Fruit fly (Drosophila melanogaster) whole organism, embryonic: Measurements from ENCODE around the gene SPR.
A peak's percentile ranks its signal among the peaks of the same experiment; 100 is the strongest.

ENCODE experiments used
- BEAF-32 ChIP-seq: fragments of 200-800 bp; sonication (Bioruptor generic); optimal IDR thresholded peaks from 3 replicates; lab custom pipeline; 2017; ENCODE audit warnings: missing biosample characterization, missing genetic modification characterization, mild to moderate bottlenecking, moderate library complexity, missing genetic modification reagents
- BtbVII ChIP-seq: fragments of 200-800 bp; sonication (Bioruptor generic); optimal IDR thresholded peaks from 3 replicates; lab custom pipeline; 2017; ENCODE audit warnings: missing biosample characterization, mild to moderate bottlenecking, missing genetic modification characterization
- Bteb2 ChIP-seq: fragments of 200-800 bp; sonication (Bioruptor generic); optimal IDR thresholded peaks from 2 replicates; lab custom pipeline; 2016; ENCODE audit warnings: missing biosample characterization, missing genetic modification characterization
- CG10462 ChIP-seq: fragments of 200-800 bp; sonication (Bioruptor generic); optimal IDR thresholded peaks from 2 replicates; lab custom pipeline; 2016; ENCODE audit warnings: missing biosample characterization, missing genetic modification characterization
- CG11085 ChIP-seq: fragments of 200-800 bp; sonication (Bioruptor generic); IDR thresholded peaks from 2 replicates; pipeline ENCODE4 v1.3.6; 2022; ENCODE audit warnings: missing biosample characterization, missing genetic modification characterization
- CG12391 ChIP-seq: fragments of 200-800 bp; sonication (Bioruptor generic); optimal IDR thresholded peaks from 3 replicates; lab custom pipeline; 2018; ENCODE audit warnings: missing biosample characterization, mild to moderate bottlenecking, missing genetic modification characterization, moderate library complexity
- CG12769 ChIP-seq: fragments of 200-800 bp; sonication (Bioruptor generic); optimal IDR thresholded peaks from 2 replicates; lab custom pipeline; 2019; ENCODE audit warnings: missing biosample characterization, mild to moderate bottlenecking, missing genetic modification characterization, moderate library complexity
- CG13287 ChIP-seq: fragments of 200-800 bp; sonication (Bioruptor generic); IDR thresholded peaks from 2 replicates; pipeline ENCODE4 v1.3.6; 2022; ENCODE audit warnings: missing biosample characterization, missing genetic modification characterization; ENCODE audit not compliant: partially characterized antibody
- CG13424 ChIP-seq: fragments of 200-800 bp; sonication (Bioruptor generic); optimal IDR thresholded peaks from 2 replicates; lab custom pipeline; 2019; ENCODE audit warnings: missing biosample characterization, mild to moderate bottlenecking, missing genetic modification characterization, moderate library complexity
- CG13894 ChIP-seq: fragments of 200-800 bp; sonication (Bioruptor generic); optimal IDR thresholded peaks from 3 replicates; lab custom pipeline; 2018; ENCODE audit warnings: missing biosample characterization, mild to moderate bottlenecking, missing genetic modification characterization, moderate library complexity
- CG14860 ChIP-seq: fragments of 200-800 bp; sonication (Bioruptor generic); IDR thresholded peaks from 3 replicates; pipeline ENCODE4 v1.3.6; 2022; ENCODE audit warnings: missing biosample characterization, missing genetic modification characterization; ENCODE audit not compliant: partially characterized antibody
- CG1603 ChIP-seq: fragments of 200-800 bp; sonication (Bioruptor generic); optimal IDR thresholded peaks from 2 replicates; lab custom pipeline; 2019; ENCODE audit warnings: missing biosample characterization, mild to moderate bottlenecking, missing genetic modification characterization, moderate library complexity
- CG16815 ChIP-seq: fragments of 200-800 bp; sonication (Bioruptor generic); optimal IDR thresholded peaks from 3 replicates; lab custom pipeline; 2017; ENCODE audit warnings: missing biosample characterization, mild to moderate bottlenecking, missing genetic modification characterization
- CG17829 ChIP-seq: fragments of 200-800 bp; optimal IDR thresholded peaks from 2 replicates; lab custom pipeline; 2019; ENCODE audit warnings: missing biosample characterization, mild to moderate bottlenecking, missing genetic modification characterization, moderate library complexity
- CG2199 ChIP-seq: fragments of 200-800 bp; sonication (Bioruptor generic); IDR thresholded peaks from 3 replicates; pipeline ENCODE4 v1.3.6; 2022; ENCODE audit warnings: missing biosample characterization, missing genetic modification characterization
- CG30403 ChIP-seq: fragments of 200-800 bp; sonication (Bioruptor generic); optimal IDR thresholded peaks from 3 replicates; lab custom pipeline; 2016; ENCODE audit warnings: missing biosample characterization, missing genetic modification characterization
- CG31388 ChIP-seq: fragments of 200-800 bp; sonication (Bioruptor generic); optimal IDR thresholded peaks from 2 replicates; lab custom pipeline; 2016; ENCODE audit warnings: missing biosample characterization, missing genetic modification characterization
- CG3407 ChIP-seq: fragments of 200-800 bp; sonication (Bioruptor generic); optimal IDR thresholded peaks from 2 replicates; lab custom pipeline; 2018; ENCODE audit warnings: missing biosample characterization, mild to moderate bottlenecking, missing genetic modification characterization
- CG4707 ChIP-seq: fragments of 200-800 bp; sonication (Bioruptor generic); optimal IDR thresholded peaks from 2 replicates; lab custom pipeline; 2018; ENCODE audit warnings: missing biosample characterization, mild to moderate bottlenecking, missing genetic modification characterization, moderate library complexity
- CG5180 ChIP-seq: fragments of 200-800 bp; sonication (Bioruptor generic); optimal IDR thresholded peaks from 3 replicates; lab custom pipeline; 2017; ENCODE audit warnings: missing biosample characterization, missing genetic modification characterization, mild to moderate bottlenecking, moderate library complexity, missing genetic modification reagents
- CG6765 ChIP-seq: fragments of 200-800 bp; sonication (Bioruptor generic); optimal IDR thresholded peaks from 3 replicates; lab custom pipeline; 2017; ENCODE audit warnings: missing biosample characterization, mild to moderate bottlenecking, missing genetic modification characterization
- CG7271 ChIP-seq: fragments of 200-800 bp; sonication (Bioruptor generic); optimal IDR thresholded peaks from 2 replicates; lab custom pipeline; 2018; ENCODE audit warnings: missing biosample characterization, mild to moderate bottlenecking, missing genetic modification characterization, moderate library complexity
- CG7556 ChIP-seq: fragments of 200-800 bp; sonication (Bioruptor generic); optimal IDR thresholded peaks from 2 replicates; lab custom pipeline; 2017; ENCODE audit warnings: missing biosample characterization, mild to moderate bottlenecking, missing genetic modification characterization
- CG9609 ChIP-seq: fragments of 200-800 bp; sonication (Bioruptor generic); optimal IDR thresholded peaks from 3 replicates; lab custom pipeline; 2016; ENCODE audit warnings: missing biosample characterization, missing genetic modification characterization
- HLH3B ChIP-seq: fragments of 200-800 bp; sonication (Bioruptor generic); IDR thresholded peaks from 2 replicates; pipeline ENCODE4 v1.3.6; 2022; ENCODE audit warnings: missing biosample characterization, missing genetic modification characterization
- HLH54F ChIP-seq: fragments of 200-800 bp; sonication (Bioruptor generic); optimal IDR thresholded peaks from 3 replicates; lab custom pipeline; 2016; ENCODE audit warnings: missing biosample characterization, missing genetic modification characterization
- Hmr ChIP-seq: fragments of 200-800 bp; sonication (Bioruptor generic); optimal IDR thresholded peaks from 3 replicates; lab custom pipeline; 2017; ENCODE audit warnings: mild to moderate bottlenecking, missing biosample characterization, missing genetic modification reagents, missing genetic modification characterization
- Lim3 ChIP-seq: fragments of 200-800 bp; sonication (Bioruptor generic); IDR thresholded peaks from 2 replicates; pipeline ENCODE4 v1.3.6; 2022; ENCODE audit warnings: missing biosample characterization, missing genetic modification characterization
- Max ChIP-seq: fragments of 200-800 bp; sonication (Bioruptor generic); optimal IDR thresholded peaks from 2 replicates; lab custom pipeline; 2016; ENCODE audit warnings: missing biosample characterization, mild to moderate bottlenecking, missing genetic modification characterization
- NfI ChIP-seq: fragments of 200-800 bp; sonication (Bioruptor generic); optimal IDR thresholded peaks from 3 replicates; lab custom pipeline; 2018; ENCODE audit warnings: missing biosample characterization, mild to moderate bottlenecking, missing genetic modification characterization, moderate library complexity
- Rx ChIP-seq: fragments of 200-800 bp; sonication (Bioruptor generic); IDR thresholded peaks from 2 replicates; pipeline ENCODE4 v1.3.6; 2022; ENCODE audit warnings: missing biosample characterization, missing genetic modification characterization
- Vsx1 ChIP-seq: fragments of 200-800 bp; sonication (Bioruptor generic); optimal IDR thresholded peaks from 2 replicates; lab custom pipeline; 2017; ENCODE audit warnings: missing biosample characterization, mild to moderate bottlenecking, missing genetic modification characterization, missing genetic modification reagents
- aop ChIP-seq: fragments of 200-800 bp; sonication (Bioruptor generic); IDR thresholded peaks from 2 replicates; pipeline ENCODE4 v1.3.6; 2022; ENCODE audit warnings: missing biosample characterization, missing genetic modification characterization
- ato ChIP-seq: fragments of 200-800 bp; sonication (Bioruptor generic); IDR thresholded peaks from 2 replicates; pipeline ENCODE4 v1.3.6; 2022; ENCODE audit warnings: missing biosample characterization, missing genetic modification characterization; ENCODE audit not compliant: partially characterized antibody
- bsh ChIP-seq, 2 experiments: fragments of 200-800 bp; sonication (Bioruptor generic); optimal IDR thresholded peaks; 2 replicates each; lab custom pipeline; 2017 to 2018; ENCODE audit warnings: mild to moderate bottlenecking in 2 of 2, missing biosample characterization in 2 of 2, missing genetic modification characterization in 2 of 2, moderate library complexity in 1 of 2
- ci ChIP-seq: fragments of 200-800 bp; sonication (Bioruptor generic); IDR thresholded peaks from 3 replicates; pipeline ENCODE4 v1.3.6; 2022; ENCODE audit warnings: missing biosample characterization, missing genetic modification characterization
- danr ChIP-seq: fragments of 200-800 bp; sonication (Bioruptor generic); IDR thresholded peaks from 2 replicates; pipeline ENCODE4 v1.3.6; 2022; ENCODE audit warnings: missing biosample characterization, missing genetic modification characterization
- eyg ChIP-seq: fragments of 200-800 bp; sonication (Bioruptor generic); optimal IDR thresholded peaks from 3 replicates; lab custom pipeline; 2016; ENCODE audit warnings: missing biosample characterization, missing genetic modification characterization
- hkb ChIP-seq, 2 experiments: fragments of 200-800 bp in 1 of 2; fragments of >200 bp in 1 of 2; sonication (Bioruptor generic) in 1 of 2; IDR thresholded peaks in 1 of 2; optimal IDR thresholded peaks in 1 of 2; 2 replicates each; pipeline versions ENCODE4 v1.3.6 to Lab custom; 2017 to 2022; ENCODE audit warnings: missing biosample characterization in 1 of 2, missing genetic modification characterization in 1 of 2
- lab ChIP-seq: fragments of 200-800 bp; sonication (Bioruptor generic); optimal IDR thresholded peaks from 3 replicates; lab custom pipeline; 2017; ENCODE audit warnings: missing biosample characterization, missing genetic modification characterization, mild to moderate bottlenecking, moderate library complexity, missing genetic modification reagents
- lmd ChIP-seq: fragments of 200-800 bp; sonication (Bioruptor generic); IDR thresholded peaks from 2 replicates; pipeline ENCODE4 v1.3.6; 2022; ENCODE audit warnings: missing biosample characterization, missing genetic modification characterization
- lola ChIP-seq, 3 experiments: fragments of >200 bp in 2 of 3; fragments of 200-800 bp in 1 of 3; sonication (Bioruptor generic) in 1 of 3; optimal IDR thresholded peaks; 2 replicates each; lab custom pipeline; 2017 to 2019; ENCODE audit warnings: missing biosample characterization in 3 of 3, missing genetic modification characterization in 3 of 3, mild to moderate bottlenecking in 1 of 3, moderate library complexity in 1 of 3
- nerfin-1 ChIP-seq: fragments of 200-800 bp; sonication (Bioruptor generic); optimal IDR thresholded peaks from 3 replicates; lab custom pipeline; 2019; ENCODE audit warnings: missing biosample characterization, mild to moderate bottlenecking, missing genetic modification characterization, moderate library complexity
- pb ChIP-seq: fragments of 200-800 bp; sonication (Bioruptor generic); optimal IDR thresholded peaks from 3 replicates; lab custom pipeline; 2016; ENCODE audit warnings: missing biosample characterization, missing genetic modification characterization
- ranshi ChIP-seq: fragments of 200-800 bp; sonication (Bioruptor generic); IDR thresholded peaks from 2 replicates; pipeline ENCODE4 v1.3.6; 2022; ENCODE audit warnings: missing biosample characterization, missing genetic modification characterization
- slp2 ChIP-seq: fragments of 200-800 bp; sonication (Bioruptor generic); optimal IDR thresholded peaks from 2 replicates; lab custom pipeline; 2016; ENCODE audit warnings: missing biosample characterization, missing genetic modification characterization
- ttk ChIP-seq: fragments of 200-800 bp; sonication (Bioruptor generic); IDR thresholded peaks from 2 replicates; pipeline ENCODE4 v2.1.2; 2022; ENCODE audit warnings: missing biosample characterization, missing genetic modification characterization

The SPR gene

DNA sequence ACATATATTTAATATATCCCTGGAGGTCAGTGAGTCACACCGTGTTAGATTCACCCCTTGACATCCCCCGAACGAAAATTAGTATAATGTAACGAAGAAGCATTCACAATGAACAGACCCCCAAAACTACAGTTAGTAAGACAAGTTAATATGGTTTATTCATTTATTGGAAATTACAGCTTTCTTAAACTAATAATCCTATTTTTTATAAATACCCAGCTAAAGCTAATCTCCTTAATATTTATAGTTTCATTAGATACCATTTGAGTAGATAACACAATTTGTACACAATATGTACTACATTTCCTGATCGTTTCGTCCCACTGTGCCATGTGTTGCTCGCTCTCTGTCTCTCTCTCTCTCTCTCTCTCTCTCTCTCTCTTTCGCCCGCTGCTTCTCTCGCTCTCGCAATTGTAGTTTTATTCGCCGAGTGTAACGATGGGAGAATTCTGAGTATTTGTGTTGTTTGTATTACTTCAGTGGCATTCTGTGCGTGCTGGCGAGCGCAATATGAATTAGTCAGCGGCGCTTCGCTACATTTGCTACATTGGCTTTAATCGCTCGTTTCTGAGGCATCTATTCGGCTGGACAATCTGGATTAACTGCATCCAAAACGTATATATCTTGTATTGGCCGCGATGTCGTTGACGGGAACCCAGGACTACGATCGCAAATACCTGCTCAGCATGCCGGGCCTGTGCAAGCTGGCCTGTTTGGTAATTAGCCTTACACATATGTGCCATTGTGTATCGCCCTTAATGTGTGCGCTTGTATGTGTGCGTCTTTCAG, 70.5 kb downstream of the SPR start (continued):
- TF ChIP-seq CG12769 (peak; percentile 30), CG1603 (tag; lab: Kevin White, UChicago) (no peak), lab (GFP tag; lab: Kevin White, UChicago) (peak; percentile 49), bsh (GFP tag; optimal IDR thresholded peaks at IDR 0.05; lab: Kevin White, UChicago) (peak in 1 of 2 experiments; percentile 18), BEAF-32 (GFP tag; lab: Kevin White, UChicago) (no peak), CG17829 (tag; lab: Kevin White, UChicago) (peak; percentile 35), lmd (GFP tag; lab: Robert Waterston, UW) (no peak; the same call in 1 of the 2 replicates), aop (GFP tag; lab: Robert Waterston, UW) (no peak), CG12391 (peak; percentile 32), Bteb2 (peak; percentile 5), ci (no peak), CG13894 (no peak), NfI (GFP tag; lab: Kevin White, UChicago) (no peak), CG16815 (GFP tag; lab: Kevin White, UChicago) (no peak), CG30403 (GFP tag; lab: Kevin White, UChicago) (peak; percentile 51), HLH54F (no peak), ttk (GFP tag; lab: Robert Waterston, UW) (no peak), eyg (GFP tag; lab: Kevin White, UChicago) (no peak), danr (GFP tag; lab: Robert Waterston, UW) (no peak), ato (no peak), HLH3B (peak; percentile 29; the same call in 1 of the 2 replicates), CG3407 (GFP tag; lab: Kevin White, UChicago) (no peak), CG13287 (peak; percentile 59), CG7271 (no peak), ranshi (GFP tag; lab: Robert Waterston, UW) (no peak), lola (GFP tag; optimal IDR thresholded peaks at IDR 0.05; lab: Kevin White, UChicago) (peak in 1 of 3 experiments; percentile 44), Hmr (peak; percentile 63), Rx (no peak), CG6765 (no peak), Max (GFP tag; lab: Kevin White, UChicago) (no peak), CG10462 (GFP tag; lab: Kevin White, UChicago) (no peak), CG11085 (no peak), Vsx1 (peak; percentile 75), CG9609 (GFP tag; lab: Kevin White, UChicago) (no peak), slp2 (GFP tag; lab: Kevin White, UChicago) (no peak), CG5180 (GFP tag; lab: Kevin White, UChicago) (peak; percentile 28), CG31388 (GFP tag; lab: Kevin White, UChicago) (no peak), BtbVII (GFP tag; lab: Kevin White, UChicago) (peak; percentile 67), CG7556 (GFP tag; lab: Kevin White, UChicago) (peak; percentile 68), Lim3 (GFP tag; lab: Robert Waterston, UW) (no peak), CG13424 (tag; lab: Kevin White, UChicago) (peak; percentile 52), CG2199 (no peak; the same call in 2 of the 3 replicates), CG4707 (GFP tag; lab: Kevin White, UChicago) (peak; percentile 78), hkb (optimal IDR thresholded peaks at IDR 0.05; lab: Kevin White, UChicago) (no peak), hkb (GFP tag; IDR thresholded peaks at IDR 0.05; lab: Robert Waterston, UW) (peak; percentile 51), CG14860 (GFP tag; lab: Robert Waterston, UW) (no peak), nerfin-1 (peak; percentile 26), pb (GFP tag; lab: Kevin White, UChicago) (peak; percentile 3)
